Worm (Caenorhabditis elegans): ENCODE data around the gene srx-3.
A peak's percentile ranks its signal among the peaks of the same experiment; 100 is the strongest.

srx-3 gene

DNA sequence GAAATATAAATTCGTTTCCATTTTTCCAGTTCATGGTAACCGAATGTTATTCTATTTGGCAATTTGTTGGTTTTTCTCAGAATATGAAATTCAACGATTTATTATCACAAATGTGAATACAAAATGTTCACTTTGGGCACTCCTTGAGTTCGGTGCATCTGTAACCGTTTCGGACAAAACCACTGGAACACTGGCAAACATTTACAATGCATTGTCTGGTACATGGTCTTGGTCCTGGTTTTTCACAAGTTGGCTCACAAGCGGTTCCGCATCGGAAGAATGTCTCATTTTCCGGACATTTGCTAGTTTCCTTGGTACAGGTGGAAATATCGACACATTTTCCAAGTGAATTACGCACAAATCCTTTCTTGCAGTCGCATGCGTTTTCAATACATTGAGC is 47.9 kb downstream of the srx-3 start:
- no peak for TF ChIP-seq sma-3 (GFP tag; optimal IDR thresholded peaks at IDR 0.05)
- TF ChIP-seq R02D3.7 (tag; optimal IDR thresholded peaks at IDR 0.05), result no peak
- TF ChIP-seq ztf-1 (GFP tag; conservative IDR thresholded peaks at IDR 0.05), result no peak
- no peak for TF ChIP-seq sem-4 (tag; optimal IDR thresholded peaks at IDR 0.05)
- no peak for TF ChIP-seq nhr-77 (tag; optimal IDR thresholded peaks at IDR 0.05)
- no peak for TF ChIP-seq crh-2 (tag; optimal IDR thresholded peaks at IDR 0.05)

DNA sequence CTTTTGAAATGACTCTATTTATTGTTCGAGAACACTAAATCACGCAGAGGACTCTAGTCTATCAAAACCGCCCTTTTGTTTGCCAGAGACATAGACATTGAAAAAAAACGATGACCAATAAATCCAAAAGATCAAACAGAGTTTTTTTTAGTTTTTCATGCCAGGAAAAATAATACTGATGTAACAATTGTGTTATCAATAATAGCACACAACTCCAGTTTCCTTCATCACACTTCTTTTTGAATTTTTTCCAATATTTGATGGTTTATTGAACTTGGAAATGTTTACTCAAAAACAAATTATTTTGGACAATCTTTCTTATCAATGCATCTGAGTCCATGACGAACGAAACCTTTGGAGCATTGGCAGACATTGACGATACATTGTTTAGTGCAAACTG is 48.6 kb downstream of the srx-3 start, which contains the start of gene C25E10.8:
TSS of gene C25E10.8 (minus strand) at position 101 of the 400 bp plus-strand sequence.
- TF ChIP-seq ama-1 (optimal IDR thresholded peaks at IDR 0.05), result no peak

- no peak for TF ChIP-seq ztf-1 (GFP tag; conservative IDR thresholded peaks at IDR 0.05)
- no peak for TF ChIP-seq lsy-2 (tag; optimal IDR thresholded peaks at IDR 0.05)
- no peak for TF ChIP-seq unc-55 (GFP tag; optimal IDR thresholded peaks at IDR 0.05)
- TF ChIP-seq mdl-1 (tag; optimal IDR thresholded peaks at IDR 0.05), result no peak
- no peak for TF ChIP-seq nhr-23 (tag; optimal IDR thresholded peaks at IDR 0.05)
- no peak for TF ChIP-seq ceh-82 (tag; optimal IDR thresholded peaks at IDR 0.05)
- TF ChIP-seq nhr-6 (tag; optimal IDR thresholded peaks at IDR 0.05), result no peak
- TF ChIP-seq nhr-10 (tag; optimal IDR thresholded peaks at IDR 0.05), result no peak
- TF ChIP-seq mab-5 (tag; optimal IDR thresholded peaks at IDR 0.05), result no peak
- TF ChIP-seq R02D3.7 (tag; optimal IDR thresholded peaks at IDR 0.05), result no peak
- TF ChIP-seq dmd-4 (tag; optimal IDR thresholded peaks at IDR 0.05), result no peak
- no peak for TF ChIP-seq Y55F3AM.14 (GFP tag; optimal IDR thresholded peaks at IDR 0.05)
- no peak for TF ChIP-seq gmeb-1 (tag; optimal IDR thresholded peaks at IDR 0.05)
- TF ChIP-seq nhr-11 (tag; optimal IDR thresholded peaks at IDR 0.05), result no peak
- TF ChIP-seq snpc-4 (tag; optimal IDR thresholded peaks at IDR 0.05), result no peak
- no peak for TF ChIP-seq elt-3 (tag; optimal IDR thresholded peaks at IDR 0.05)
- no peak for TF ChIP-seq skn-1 (tag; optimal IDR thresholded peaks at IDR 0.05)
- TF ChIP-seq blmp-1 (tag; optimal IDR thresholded peaks at IDR 0.05; ENCODE audit: insufficient read depth), result no peak
Observed at ce11 chrV:9054771-9055170, 49.4 kb downstream of the srx-3 start, which contains the start of gene swm-1. Gene swm-1, minus strand, starts transcription at chrV:9054871.

ce11 chrV:9055644-9056043 is 50.3 kb downstream of the srx-3 start:
- TF ChIP-seq egl-27 (tag; optimal IDR thresholded peaks at IDR 0.05), result no peak
- no peak for TF ChIP-seq lsy-2 (tag; optimal IDR thresholded peaks at IDR 0.05)
- peak; percentile 11 for TF ChIP-seq nhr-21 (tag; optimal IDR thresholded peaks at IDR 0.05)

- no peak for TF ChIP-seq crh-2 (tag; optimal IDR thresholded peaks at IDR 0.05)
- TF ChIP-seq nhr-77 (tag; optimal IDR thresholded peaks at IDR 0.05), result no peak
- no peak for TF ChIP-seq unc-62 (GFP tag; optimal IDR thresholded peaks at IDR 0.05)
- TF ChIP-seq ZK546.5 (tag; optimal IDR thresholded peaks at IDR 0.05), result no peak
- no peak for TF ChIP-seq alr-1 (tag; optimal IDR thresholded peaks at IDR 0.05)
- TF ChIP-seq lsy-2 (tag; optimal IDR thresholded peaks at IDR 0.05), result no peak
- TF ChIP-seq ztf-1 (GFP tag; conservative IDR thresholded peaks at IDR 0.05), result no peak
- no peak for TF ChIP-seq nhr-23 (tag; optimal IDR thresholded peaks at IDR 0.05)
- no peak for TF ChIP-seq C34F6.9 (tag; optimal IDR thresholded peaks at IDR 0.05)
- no peak for TF ChIP-seq zag-1 (tag; optimal IDR thresholded peaks at IDR 0.05)
- TF ChIP-seq sem-4 (tag; optimal IDR thresholded peaks at IDR 0.05), result no peak
- TF ChIP-seq blmp-1 (tag; optimal IDR thresholded peaks at IDR 0.05; ENCODE audit: insufficient read depth), result no peak
- no peak for TF ChIP-seq unc-39 (tag; optimal IDR thresholded peaks at IDR 0.05)
- no peak for TF ChIP-seq nhr-129 (tag; optimal IDR thresholded peaks at IDR 0.05)
- no peak for TF ChIP-seq gmeb-1 (tag; optimal IDR thresholded peaks at IDR 0.05)
- TF ChIP-seq Y55F3AM.14 (GFP tag; optimal IDR thresholded peaks at IDR 0.05), result no peak
- TF ChIP-seq nhr-21 (tag; optimal IDR thresholded peaks at IDR 0.05), result no peak
- TF ChIP-seq nhr-237 (tag; optimal IDR thresholded peaks at IDR 0.05), result no peak
- no peak for TF ChIP-seq nhr-11 (tag; optimal IDR thresholded peaks at IDR 0.05)
- no peak for TF ChIP-seq nhr-6 (tag; optimal IDR thresholded peaks at IDR 0.05)
Observed at ce11 chrV:9056253-9056652, 50.9 kb downstream of the srx-3 start, which contains the start of gene C25E10.10. Gene C25E10.10, minus strand, starts transcription at chrV:9056353.

Data from whole organism, L2 larva.